Worm (Caenorhabditis elegans): Measurements from ENCODE around the gene srw-134.

DNA sequence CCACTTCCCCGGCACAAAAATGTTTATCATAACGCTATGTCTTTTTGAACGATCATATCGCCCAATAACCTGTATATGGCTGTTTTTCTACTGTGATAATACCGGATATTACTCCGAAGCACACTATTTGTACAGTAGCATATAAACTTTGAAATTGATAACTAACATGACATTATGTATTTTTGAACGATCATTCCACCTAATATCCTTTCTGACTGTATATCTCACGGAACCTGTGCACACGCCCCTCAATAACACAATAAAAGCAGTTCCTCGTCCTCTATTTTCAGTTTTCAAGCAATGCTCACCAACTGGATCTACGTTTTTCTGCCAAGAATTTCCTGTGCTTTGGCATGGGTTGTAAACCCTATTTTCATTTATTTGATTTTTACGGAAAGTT is 10.8 kb downstream of the srw-134 start, which contains the start of gene srj-40:
- TF ChIP-seq mep-1 (tag; optimal IDR thresholded peaks at IDR 0.05) (no peak), sem-2 (GFP tag; optimal IDR thresholded peaks at IDR 0.05) (no peak), elt-3 (tag; optimal IDR thresholded peaks at IDR 0.05) (no peak), nhr-237 (tag; optimal IDR thresholded peaks at IDR 0.05) (no peak), unc-62 (GFP tag; optimal IDR thresholded peaks at IDR 0.05) (no peak), ceh-39 (tag; optimal IDR thresholded peaks at IDR 0.05) (no peak), unc-120 (tag; optimal IDR thresholded peaks at IDR 0.05; ENCODE audit: poor library complexity, severe bottlenecking) (no peak), nhr-76 (tag; optimal IDR thresholded peaks at IDR 0.05) (no peak), nhr-12 (tag; optimal IDR thresholded peaks at IDR 0.05) (no peak)

Data from whole organism, mixed stage, embryonic.